Fruit fly (Drosophila melanogaster) whole organism, embryonic: ENCODE results near the gene CAHbeta.

Experiments
- B-H2 ChIP-seq: fragments of 200-800 bp; sonication (Bioruptor generic); optimal IDR thresholded peaks from 2 replicates; lab custom pipeline; 2018; ENCODE audit warnings: missing biosample characterization, mild to moderate bottlenecking, missing genetic modification characterization
- Bdp1 ChIP-seq: fragments of 200-800 bp; sonication (Bioruptor generic); optimal IDR thresholded peaks from 3 replicates; lab custom pipeline; 2016; ENCODE audit warnings: missing biosample characterization, missing genetic modification characterization
- CG10147 ChIP-seq: fragments of 200-800 bp; sonication (Bioruptor generic); optimal IDR thresholded peaks from 2 replicates; lab custom pipeline; 2019; ENCODE audit warnings: missing biosample characterization, mild to moderate bottlenecking, missing genetic modification characterization, moderate library complexity
- CG10959 ChIP-seq: fragments of 200-800 bp; sonication (Bioruptor generic); IDR thresholded peaks from 2 replicates; pipeline ENCODE4 v1.3.6; 2022; ENCODE audit warnings: missing biosample characterization, missing genetic modification characterization
- CG11085 ChIP-seq: fragments of 200-800 bp; sonication (Bioruptor generic); IDR thresholded peaks from 2 replicates; pipeline ENCODE4 v1.3.6; 2022; ENCODE audit warnings: missing biosample characterization, missing genetic modification characterization
- CG12299 ChIP-seq: fragments of 200-800 bp; sonication (Bioruptor generic); optimal IDR thresholded peaks from 2 replicates; lab custom pipeline; 2018; ENCODE audit warnings: missing biosample characterization, mild to moderate bottlenecking, missing genetic modification characterization
- CG14014 ChIP-seq: fragments of 200-800 bp; sonication (Bioruptor generic); IDR thresholded peaks from 2 replicates; pipeline ENCODE4 v1.3.6; 2022; ENCODE audit warnings: missing biosample characterization, missing genetic modification characterization
- CG14860 ChIP-seq: fragments of 200-800 bp; sonication (Bioruptor generic); IDR thresholded peaks from 3 replicates; pipeline ENCODE4 v1.3.6; 2022; ENCODE audit warnings: missing biosample characterization, missing genetic modification characterization; ENCODE audit not compliant: partially characterized antibody
- CG1602 ChIP-seq: fragments of 200-800 bp; sonication (Bioruptor generic); optimal IDR thresholded peaks from 3 replicates; lab custom pipeline; 2016; ENCODE audit warnings: missing biosample characterization, missing genetic modification characterization
- CG17568 ChIP-seq: fragments of 200-800 bp; sonication (Bioruptor generic); optimal IDR thresholded peaks from 2 replicates; lab custom pipeline; 2018; ENCODE audit warnings: missing biosample characterization, mild to moderate bottlenecking, missing genetic modification characterization, moderate library complexity
- CG17802 ChIP-seq: fragments of 200-800 bp; sonication (Bioruptor generic); optimal IDR thresholded peaks from 2 replicates; lab custom pipeline; 2018; ENCODE audit warnings: missing biosample characterization, mild to moderate bottlenecking, missing genetic modification characterization, moderate library complexity
- CG2129 ChIP-seq: fragments of 200-800 bp; sonication (Bioruptor generic); IDR thresholded peaks from 2 replicates; pipeline ENCODE4 v1.3.6; 2022; ENCODE audit warnings: missing biosample characterization, missing genetic modification characterization; ENCODE audit not compliant: partially characterized antibody
- CG9797 ChIP-seq: fragments of 200-800 bp; sonication (Bioruptor generic); optimal IDR thresholded peaks from 3 replicates; lab custom pipeline; 2018; ENCODE audit warnings: missing biosample characterization, mild to moderate bottlenecking, missing genetic modification characterization
- CG9817 ChIP-seq: fragments of 200-800 bp; sonication (Bioruptor generic); optimal IDR thresholded peaks from 2 replicates; lab custom pipeline; 2018; ENCODE audit warnings: missing biosample characterization, mild to moderate bottlenecking, missing genetic modification characterization, moderate library complexity
- Chrac-16 ChIP-seq: fragments of 200-800 bp; sonication (Bioruptor generic); optimal IDR thresholded peaks from 3 replicates; lab custom pipeline; 2016; ENCODE audit warnings: missing biosample characterization, missing genetic modification characterization
- Dbx ChIP-seq: fragments of 200-800 bp; sonication (Bioruptor generic); IDR thresholded peaks from 3 replicates; pipeline ENCODE4 v1.3.6; 2022; ENCODE audit warnings: missing biosample characterization, missing genetic modification characterization
- Gug ChIP-seq: fragments of 200-800 bp; sonication (Bioruptor generic); IDR thresholded peaks from 4 replicates; pipeline ENCODE4 v1.3.6; 2022; ENCODE audit warnings: missing biosample characterization, missing genetic modification characterization
- HLHmδ ChIP-seq: fragments of 200-800 bp; sonication (Bioruptor generic); optimal IDR thresholded peaks from 2 replicates; lab custom pipeline; 2018; ENCODE audit warnings: missing biosample characterization, mild to moderate bottlenecking, missing genetic modification characterization, moderate library complexity
- Jarid2 ChIP-seq: fragments of 200-800 bp; sonication (Bioruptor generic); optimal IDR thresholded peaks from 3 replicates; lab custom pipeline; 2017; ENCODE audit warnings: mild to moderate bottlenecking, missing biosample characterization, missing genetic modification reagents, missing genetic modification characterization
- Max ChIP-seq: fragments of 200-800 bp; sonication (Bioruptor generic); optimal IDR thresholded peaks from 2 replicates; lab custom pipeline; 2016; ENCODE audit warnings: missing biosample characterization, mild to moderate bottlenecking, missing genetic modification characterization
- Scr ChIP-seq: fragments of 200-800 bp; sonication (Bioruptor generic); IDR thresholded peaks from 2 replicates; pipeline ENCODE4 v1.3.6; 2022; ENCODE audit warnings: missing biosample characterization, missing genetic modification characterization; ENCODE audit not compliant: partially characterized antibody
- Six4 ChIP-seq: fragments of 200-800 bp; sonication (Bioruptor generic); optimal IDR thresholded peaks from 2 replicates; lab custom pipeline; 2016; ENCODE audit warnings: missing biosample characterization, missing genetic modification characterization
- Sox100B ChIP-seq: fragments of 200-800 bp; sonication (Bioruptor generic); optimal IDR thresholded peaks from 3 replicates; lab custom pipeline; 2018; ENCODE audit warnings: missing biosample characterization, mild to moderate bottlenecking, missing genetic modification characterization
- TFAM ChIP-seq: fragments of 200-800 bp; sonication (Bioruptor generic); optimal IDR thresholded peaks from 2 replicates; lab custom pipeline; 2017; ENCODE audit warnings: missing biosample characterization, missing genetic modification characterization, inconsistent platforms
- Tbp ChIP-seq: fragments of >200 bp; optimal IDR thresholded peaks from 2 replicates; lab custom pipeline; 2018; ENCODE audit warnings: missing biosample characterization, missing genetic modification characterization
- ato ChIP-seq: fragments of 200-800 bp; sonication (Bioruptor generic); IDR thresholded peaks from 2 replicates; pipeline ENCODE4 v1.3.6; 2022; ENCODE audit warnings: missing biosample characterization, missing genetic modification characterization; ENCODE audit not compliant: partially characterized antibody
- bigmax ChIP-seq: fragments of 200-800 bp; sonication (Bioruptor generic); optimal IDR thresholded peaks from 2 replicates; lab custom pipeline; 2018; ENCODE audit warnings: missing biosample characterization, mild to moderate bottlenecking, missing genetic modification characterization
- bsh ChIP-seq, 2 experiments: fragments of 200-800 bp; sonication (Bioruptor generic); optimal IDR thresholded peaks; 2 replicates each; lab custom pipeline; 2017 to 2018; ENCODE audit warnings: mild to moderate bottlenecking in 2 of 2, missing biosample characterization in 2 of 2, missing genetic modification characterization in 2 of 2, moderate library complexity in 1 of 2
- btn ChIP-seq: fragments of 200-800 bp; sonication (Bioruptor generic); optimal IDR thresholded peaks from 2 replicates; lab custom pipeline; 2016; ENCODE audit warnings: missing biosample characterization, missing genetic modification characterization
- cg ChIP-seq: fragments of 200-800 bp; sonication (Bioruptor generic); optimal IDR thresholded peaks from 3 replicates; lab custom pipeline; 2019; ENCODE audit warnings: missing biosample characterization, mild to moderate bottlenecking, missing genetic modification characterization, moderate library complexity
- ci ChIP-seq: fragments of 200-800 bp; sonication (Bioruptor generic); IDR thresholded peaks from 3 replicates; pipeline ENCODE4 v1.3.6; 2022; ENCODE audit warnings: missing biosample characterization, missing genetic modification characterization
- crc ChIP-seq: fragments of 200-800 bp; sonication (Bioruptor generic); optimal IDR thresholded peaks from 2 replicates; lab custom pipeline; 2016; ENCODE audit warnings: missing biosample characterization, missing genetic modification characterization
- danr ChIP-seq: fragments of 200-800 bp; sonication (Bioruptor generic); IDR thresholded peaks from 2 replicates; pipeline ENCODE4 v1.3.6; 2022; ENCODE audit warnings: missing biosample characterization, missing genetic modification characterization
- eve ChIP-seq, 2 experiments: fragments of >200 bp; optimal IDR thresholded peaks; 2 replicates each; lab custom pipeline; 2017; ENCODE audit warnings: missing biosample characterization in 2 of 2, missing genetic modification characterization in 2 of 2
- hbn ChIP-seq: fragments of 200-800 bp; sonication (Bioruptor generic); IDR thresholded peaks from 2 replicates; pipeline ENCODE4 v1.3.6; 2022; ENCODE audit warnings: missing biosample characterization, missing genetic modification characterization; ENCODE audit not compliant: partially characterized antibody
- kni ChIP-seq: fragments of 200-800 bp; sonication (Bioruptor generic); optimal IDR thresholded peaks from 3 replicates; lab custom pipeline; 2017; ENCODE audit warnings: mild to moderate bottlenecking, missing biosample characterization, missing genetic modification reagents, missing genetic modification characterization
- lmd ChIP-seq: fragments of 200-800 bp; sonication (Bioruptor generic); IDR thresholded peaks from 2 replicates; pipeline ENCODE4 v1.3.6; 2022; ENCODE audit warnings: missing biosample characterization, missing genetic modification characterization
- rib ChIP-seq: fragments of 200-800 bp; sonication (Bioruptor generic); IDR thresholded peaks from 2 replicates; pipeline ENCODE4 v1.3.6; 2022; ENCODE audit warnings: missing biosample characterization, missing genetic modification characterization
- run ChIP-seq: fragments of 200-800 bp; sonication (Bioruptor generic); optimal IDR thresholded peaks from 3 replicates; lab custom pipeline; 2018; ENCODE audit warnings: missing biosample characterization, mild to moderate bottlenecking, missing genetic modification characterization
- salm ChIP-seq: fragments of 200-800 bp; sonication (Bioruptor generic); optimal IDR thresholded peaks from 2 replicates; lab custom pipeline; 2018; ENCODE audit warnings: missing biosample characterization, mild to moderate bottlenecking, missing genetic modification characterization
- scrt ChIP-seq: fragments of 200-800 bp; sonication (Bioruptor generic); optimal IDR thresholded peaks from 2 replicates; lab custom pipeline; 2018; ENCODE audit warnings: missing biosample characterization, mild to moderate bottlenecking, missing genetic modification characterization, moderate library complexity
- sd ChIP-seq: fragments of 200-800 bp; sonication (Bioruptor generic); optimal IDR thresholded peaks from 3 replicates; lab custom pipeline; 2018; ENCODE audit warnings: missing biosample characterization, mild to moderate bottlenecking, missing genetic modification characterization, moderate library complexity
- seq ChIP-seq: fragments of 200-800 bp; sonication (Bioruptor generic); IDR thresholded peaks from 2 replicates; pipeline ENCODE4 v1.3.6; 2022; ENCODE audit warnings: missing biosample characterization, missing genetic modification characterization
- slp2 ChIP-seq: fragments of 200-800 bp; sonication (Bioruptor generic); optimal IDR thresholded peaks from 2 replicates; lab custom pipeline; 2016; ENCODE audit warnings: missing biosample characterization, missing genetic modification characterization
- tgo ChIP-seq: fragments of 200-800 bp; sonication (Bioruptor generic); IDR thresholded peaks from 3 replicates; pipeline ENCODE4 v1.3.6; 2022; ENCODE audit warnings: missing biosample characterization, missing genetic modification characterization
- tx ChIP-seq: fragments of 200-800 bp; sonication (Bioruptor generic); optimal IDR thresholded peaks from 2 replicates; lab custom pipeline; 2016; ENCODE audit warnings: missing biosample characterization, missing genetic modification characterization
- vnd ChIP-seq: fragments of 200-800 bp; sonication (Bioruptor generic); IDR thresholded peaks from 3 replicates; pipeline ENCODE4 v1.3.6; 2022; ENCODE audit warnings: missing biosample characterization, missing genetic modification characterization; ENCODE audit not compliant: partially characterized antibody
- wdn ChIP-seq: fragments of 200-800 bp; sonication (Bioruptor generic); IDR thresholded peaks from 2 replicates; pipeline ENCODE4 v1.3.6; 2022; ENCODE audit warnings: missing biosample characterization, missing genetic modification characterization

Gene CAHbeta

DNA sequence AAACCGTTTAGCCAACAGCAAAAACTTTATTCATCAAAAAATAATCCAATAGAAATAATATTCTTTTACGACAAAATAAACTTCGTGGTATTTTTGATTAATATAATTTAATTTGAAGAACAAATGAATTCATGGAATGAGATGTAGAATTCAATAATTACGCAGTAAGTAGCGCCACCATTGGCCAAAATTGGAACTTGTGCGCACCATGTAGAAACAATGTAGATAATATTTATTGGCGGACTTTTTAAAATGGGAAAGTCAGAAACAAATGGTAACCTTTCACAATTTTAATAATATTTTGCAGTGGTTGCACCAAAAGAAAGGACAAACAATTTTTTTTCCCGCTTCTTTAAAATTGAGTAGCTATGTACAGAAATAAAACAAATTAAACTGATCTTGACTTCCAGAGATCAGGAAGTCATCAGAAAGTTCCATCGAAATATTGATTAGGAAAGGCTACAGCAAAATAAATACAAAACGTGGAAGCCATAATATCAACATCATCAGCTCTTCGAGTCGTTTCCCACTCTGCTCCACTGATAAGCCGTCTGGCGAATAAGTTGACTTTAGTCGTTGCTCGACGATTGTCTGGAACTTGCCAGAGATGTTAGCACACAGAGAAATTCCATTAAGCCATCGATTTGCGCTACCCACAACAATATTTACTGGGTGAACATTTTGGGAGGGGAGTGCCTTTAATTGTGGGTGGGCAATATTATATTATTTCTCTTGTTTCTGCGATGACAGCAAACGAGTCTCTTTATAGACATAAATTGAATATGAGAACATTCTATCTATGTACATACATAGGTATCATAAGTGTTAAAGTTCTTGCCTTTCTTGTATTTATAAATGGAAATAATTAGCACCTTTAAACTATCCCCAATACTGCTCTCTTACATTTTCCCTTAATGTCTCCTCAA is 547 bp upstream of the CAHbeta start (continued):
- TF ChIP-seq CG9817 (tag; lab: Kevin White, UChicago) (peak; percentile 23), HLHmδ (GFP tag; lab: Kevin White, UChicago) (no peak), Sox100B (GFP tag; lab: Kevin White, UChicago) (no peak), danr (GFP tag; lab: Robert Waterston, UW) (no peak), run (tag; lab: Kevin White, UChicago) (no peak), ci (GFP tag; lab: Robert Waterston, UW) (no peak), scrt (GFP tag; lab: Kevin White, UChicago) (no peak), hbn (peak; percentile 24; the same call in 1 of the 2 replicates), CG17802 (no peak), Six4 (GFP tag; lab: Kevin White, UChicago) (no peak), bigmax (GFP tag; lab: Kevin White, UChicago) (no peak), kni (GFP tag; lab: Kevin White, UChicago) (no peak), cg (GFP tag; lab: Kevin White, UChicago) (no peak), CG14014 (no peak), Scr (GFP tag; lab: Robert Waterston, UW) (0 out of 2 replicates have a peak, but pooled peaks have one; percentile 20), CG9797 (GFP tag; lab: Kevin White, UChicago) (no peak), Chrac-16 (no peak), CG1602 (GFP tag; lab: Kevin White, UChicago) (no peak), Tbp (no peak), lmd (GFP tag; lab: Robert Waterston, UW) (no peak), Bdp1 (GFP tag; lab: Kevin White, UChicago) (no peak), Dbx (GFP tag; lab: Robert Waterston, UW) (no peak), tgo (GFP tag; lab: Robert Waterston, UW) (peak; percentile 28; the same call in 1 of the 3 replicates), salm (tag; lab: Kevin White, UChicago) (no peak), vnd (no peak), seq (GFP tag; lab: Robert Waterston, UW) (peak; percentile 54), Gug (GFP tag; lab: Robert Waterston, UW) (no peak), ato (GFP tag; lab: Robert Waterston, UW) (no peak), btn (GFP tag; lab: Kevin White, UChicago) (no peak), TFAM (GFP tag; lab: Kevin White, UChicago) (no peak), CG11085 (no peak), sd (no peak), slp2 (GFP tag; lab: Kevin White, UChicago) (no peak), CG10147 (GFP tag; lab: Kevin White, UChicago) (no peak), CG12299 (tag; lab: Kevin White, UChicago) (no peak), CG14860 (GFP tag; lab: Robert Waterston, UW) (no peak), rib (GFP tag; lab: Robert Waterston, UW) (0 out of 2 replicates have a peak, but pooled peaks have one; percentile 9), CG10959 (GFP tag; lab: Robert Waterston, UW) (no peak), crc (GFP tag; lab: Kevin White, UChicago) (no peak), wdn (no peak), Max (GFP tag; lab: Kevin White, UChicago) (no peak), tx (GFP tag; lab: Kevin White, UChicago) (no peak), Jarid2 (GFP tag; lab: Kevin White, UChicago) (no peak), eve (GFP tag; optimal IDR thresholded peaks at IDR 0.05; lab: Kevin White, UChicago) (no peak), CG17568 (peak; percentile 2), bsh (GFP tag; optimal IDR thresholded peaks at IDR 0.05; lab: Kevin White, UChicago) (peak; percentile 8 to 11), CG2129 (GFP tag; lab: Robert Waterston, UW) (no peak), B-H2 (GFP tag; lab: Kevin White, UChicago) (no peak)
